Fruit fly (Drosophila melanogaster) whole organism, embryonic: ENCODE measurements around the gene Cul2.
A peak's percentile ranks its signal among the peaks of the same experiment; 100 is the strongest.

Source experiments
- Awh ChIP-seq: fragments of 200-800 bp; sonication (Bioruptor generic); IDR thresholded peaks from 2 replicates; pipeline ENCODE4, ENCODE4 v1.3.6; 2022; ENCODE audit warnings: missing biosample characterization, missing genetic modification characterization
- BEAF-32 ChIP-seq: fragments of 200-800 bp; sonication (Bioruptor generic); optimal IDR thresholded peaks from 3 replicates; lab custom pipeline; 2017; ENCODE audit warnings: missing biosample characterization, missing genetic modification characterization, mild to moderate bottlenecking, moderate library complexity, missing genetic modification reagents
- BtbVII ChIP-seq: fragments of 200-800 bp; sonication (Bioruptor generic); optimal IDR thresholded peaks from 3 replicates; lab custom pipeline; 2017; ENCODE audit warnings: missing biosample characterization, mild to moderate bottlenecking, missing genetic modification characterization
- CG11695 ChIP-seq: fragments of 200-800 bp; sonication (Bioruptor generic); IDR thresholded peaks from 3 replicates; pipeline ENCODE4 v1.3.6; 2022; ENCODE audit warnings: missing biosample characterization, missing genetic modification characterization
- CG15073 ChIP-seq: fragments of 200-800 bp; sonication (Bioruptor generic); optimal IDR thresholded peaks from 2 replicates; lab custom pipeline; 2016; ENCODE audit warnings: missing biosample characterization, missing genetic modification characterization
- CG17802 ChIP-seq: fragments of 200-800 bp; sonication (Bioruptor generic); optimal IDR thresholded peaks from 2 replicates; lab custom pipeline; 2018; ENCODE audit warnings: missing biosample characterization, mild to moderate bottlenecking, missing genetic modification characterization, moderate library complexity
- CG3065 ChIP-seq: fragments of 200-800 bp; sonication (Bioruptor generic); optimal IDR thresholded peaks from 2 replicates; lab custom pipeline; 2016; ENCODE audit warnings: missing biosample characterization, missing genetic modification characterization
- CG3163 ChIP-seq: fragments of 200-800 bp; sonication (Bioruptor generic); optimal IDR thresholded peaks from 3 replicates; lab custom pipeline; 2016; ENCODE audit warnings: missing biosample characterization, missing genetic modification characterization
- CG3838 ChIP-seq: fragments of 200-800 bp; sonication (Bioruptor generic); optimal IDR thresholded peaks from 3 replicates; lab custom pipeline; 2016; ENCODE audit warnings: missing biosample characterization, missing genetic modification characterization
- CG4328 ChIP-seq: fragments of 200-800 bp; sonication (Bioruptor generic); optimal IDR thresholded peaks from 3 replicates; lab custom pipeline; 2017; ENCODE audit warnings: missing biosample characterization, missing genetic modification reagents, missing genetic modification characterization
- CG4820 ChIP-seq: fragments of 200-800 bp; sonication (Bioruptor generic); optimal IDR thresholded peaks from 3 replicates; lab custom pipeline; 2016; ENCODE audit warnings: missing biosample characterization, missing genetic modification characterization
- CG4854 ChIP-seq: fragments of 200-800 bp; sonication (Bioruptor generic); optimal IDR thresholded peaks from 2 replicates; lab custom pipeline; 2016; ENCODE audit warnings: missing biosample characterization, missing genetic modification characterization, inconsistent platforms
- CG7839 ChIP-seq: fragments of 200-800 bp; sonication (Bioruptor generic); optimal IDR thresholded peaks from 3 replicates; lab custom pipeline; 2018; ENCODE audit warnings: missing biosample characterization, mild to moderate bottlenecking, missing genetic modification characterization, moderate library complexity
- CG7928 ChIP-seq: fragments of 200-800 bp; sonication (Bioruptor generic); optimal IDR thresholded peaks from 2 replicates; lab custom pipeline; 2017; ENCODE audit warnings: missing biosample characterization, mild to moderate bottlenecking, missing genetic modification characterization
- CG8281 ChIP-seq: fragments of 200-800 bp; sonication (Bioruptor generic); optimal IDR thresholded peaks from 2 replicates; lab custom pipeline; 2018; ENCODE audit warnings: missing biosample characterization, mild to moderate bottlenecking, missing genetic modification characterization, moderate library complexity
- CG9437 ChIP-seq: fragments of 200-800 bp; sonication (Bioruptor generic); optimal IDR thresholded peaks from 2 replicates; lab custom pipeline; 2018; ENCODE audit warnings: missing biosample characterization, mild to moderate bottlenecking, missing genetic modification characterization
- CkIIα-i1 ChIP-seq: fragments of 200-800 bp; sonication (Bioruptor generic); IDR thresholded peaks from 2 replicates; pipeline ENCODE4 v1.3.6; 2022; ENCODE audit warnings: missing biosample characterization, missing genetic modification characterization
- D19A ChIP-seq: fragments of 200-800 bp; optimal IDR thresholded peaks from 3 replicates; lab custom pipeline; 2019; ENCODE audit warnings: missing biosample characterization, mild to moderate bottlenecking, missing genetic modification characterization, moderate library complexity
- Dref ChIP-seq: fragments of 200-800 bp; sonication (Bioruptor generic); IDR thresholded peaks from 2 replicates; pipeline ENCODE4 v1.3.6; 2022; ENCODE audit warnings: missing biosample characterization, missing genetic modification characterization
- E2f2 ChIP-seq: fragments of 200-800 bp; sonication (Bioruptor generic); IDR thresholded peaks from 2 replicates; pipeline ENCODE4 v1.3.6; 2022; ENCODE audit warnings: missing biosample characterization, missing genetic modification characterization
- Ets97D ChIP-seq: fragments of 200-800 bp; sonication (Bioruptor generic); optimal IDR thresholded peaks from 3 replicates; lab custom pipeline; 2016; ENCODE audit warnings: missing biosample characterization, missing genetic modification characterization
- HLH3B ChIP-seq: fragments of 200-800 bp; sonication (Bioruptor generic); IDR thresholded peaks from 2 replicates; pipeline ENCODE4 v1.3.6; 2022; ENCODE audit warnings: missing biosample characterization, missing genetic modification characterization
- Lpt ChIP-seq: fragments of >200 bp; optimal IDR thresholded peaks from 2 replicates; lab custom pipeline; 2018; ENCODE audit warnings: missing biosample characterization, missing genetic modification characterization
- Max ChIP-seq: fragments of 200-800 bp; sonication (Bioruptor generic); optimal IDR thresholded peaks from 2 replicates; lab custom pipeline; 2016; ENCODE audit warnings: missing biosample characterization, mild to moderate bottlenecking, missing genetic modification characterization
- Meics ChIP-seq: fragments of 200-800 bp; sonication (Bioruptor generic); optimal IDR thresholded peaks from 2 replicates; lab custom pipeline; 2017; ENCODE audit warnings: missing biosample characterization, mild to moderate bottlenecking, missing genetic modification characterization
- Ravus ChIP-seq: fragments of 200-800 bp; sonication (Bioruptor generic); IDR thresholded peaks from 2 replicates; pipeline ENCODE4 v1.3.6; 2022; ENCODE audit warnings: missing biosample characterization, missing genetic modification characterization
- Vsx1 ChIP-seq: fragments of 200-800 bp; sonication (Bioruptor generic); optimal IDR thresholded peaks from 2 replicates; lab custom pipeline; 2017; ENCODE audit warnings: missing biosample characterization, mild to moderate bottlenecking, missing genetic modification characterization, missing genetic modification reagents
- Xbp1 ChIP-seq: fragments of 200-800 bp; sonication (Bioruptor generic); optimal IDR thresholded peaks from 3 replicates; lab custom pipeline; 2016; ENCODE audit warnings: missing biosample characterization, mild to moderate bottlenecking, missing genetic modification characterization
- cato ChIP-seq: fragments of 200-800 bp; sonication (Bioruptor generic); optimal IDR thresholded peaks from 2 replicates; lab custom pipeline; 2016; ENCODE audit warnings: missing biosample characterization, missing genetic modification characterization, borderline replicate concordance
- emc ChIP-seq: fragments of 200-800 bp; sonication (Bioruptor generic); optimal IDR thresholded peaks from 2 replicates; lab custom pipeline; 2016; ENCODE audit warnings: missing biosample characterization, missing genetic modification characterization
- en ChIP-seq: fragments of 200-800 bp; sonication (Bioruptor generic); optimal IDR thresholded peaks from 2 replicates; lab custom pipeline; 2016; ENCODE audit warnings: missing biosample characterization, missing genetic modification characterization
- ftz-f1 ChIP-seq: fragments of 200-800 bp; sonication (Bioruptor generic); optimal IDR thresholded peaks from 2 replicates; lab custom pipeline; 2016; ENCODE audit warnings: missing biosample characterization, missing genetic modification characterization
- gce ChIP-seq: fragments of 200-800 bp; sonication (Bioruptor generic); IDR thresholded peaks from 3 replicates; pipeline ENCODE4 v1.3.6; 2022; ENCODE audit warnings: missing biosample characterization, missing genetic modification characterization
- gcm2 ChIP-seq: fragments of 200-800 bp; sonication (Bioruptor generic); optimal IDR thresholded peaks from 2 replicates; lab custom pipeline; 2016; ENCODE audit warnings: missing biosample characterization, missing genetic modification characterization
- hbn ChIP-seq: fragments of 200-800 bp; sonication (Bioruptor generic); IDR thresholded peaks from 2 replicates; pipeline ENCODE4 v1.3.6; 2022; ENCODE audit warnings: missing biosample characterization, missing genetic modification characterization; ENCODE audit not compliant: partially characterized antibody
- her ChIP-seq: fragments of 200-800 bp; sonication (Bioruptor generic); optimal IDR thresholded peaks from 2 replicates; lab custom pipeline; 2016; ENCODE audit warnings: missing biosample characterization, missing genetic modification characterization
- insv ChIP-seq, 2 experiments: fragments of 200-800 bp; sonication (Bioruptor generic); optimal IDR thresholded peaks; 3 replicates each; lab custom pipeline; 2016 to 2018; ENCODE audit warnings: missing biosample characterization in 2 of 2, missing genetic modification characterization in 2 of 2
- jigr1 ChIP-seq: fragments of 200-800 bp; sonication (Bioruptor generic); IDR thresholded peaks from 3 replicates; pipeline ENCODE4 v1.3.6; 2022; ENCODE audit warnings: missing biosample characterization, missing genetic modification characterization
- jumu ChIP-seq: fragments of 200-800 bp; sonication (Bioruptor generic); optimal IDR thresholded peaks from 3 replicates; lab custom pipeline; 2016; ENCODE audit warnings: missing biosample characterization, missing genetic modification characterization
- nerfin-2 ChIP-seq: fragments of 200-800 bp; sonication (Bioruptor generic); IDR thresholded peaks from 2 replicates; pipeline ENCODE4 v1.3.6; 2022; ENCODE audit warnings: missing biosample characterization, missing genetic modification characterization; ENCODE audit not compliant: partially characterized antibody
- odd ChIP-seq: fragments of 200-800 bp; sonication (Bioruptor generic); optimal IDR thresholded peaks from 2 replicates; lab custom pipeline; 2017; ENCODE audit warnings: missing biosample characterization, mild to moderate bottlenecking, missing genetic modification characterization
- phol ChIP-seq: fragments of 200-800 bp; sonication (Bioruptor generic); optimal IDR thresholded peaks from 3 replicates; lab custom pipeline; 2018; ENCODE audit warnings: missing biosample characterization, mild to moderate bottlenecking, missing genetic modification characterization, moderate library complexity
- sob ChIP-seq: fragments of 200-800 bp; sonication (Bioruptor generic); IDR thresholded peaks from 2 replicates; pipeline ENCODE4 v1.3.6; 2022; ENCODE audit warnings: missing biosample characterization, missing genetic modification characterization
- ssp ChIP-seq: fragments of 200-800 bp; sonication (Bioruptor generic); IDR thresholded peaks from 2 replicates; pipeline ENCODE4 v1.3.6; 2022; ENCODE audit warnings: missing biosample characterization, missing genetic modification characterization
- tgo ChIP-seq: fragments of 200-800 bp; sonication (Bioruptor generic); IDR thresholded peaks from 3 replicates; pipeline ENCODE4 v1.3.6; 2022; ENCODE audit warnings: missing biosample characterization, missing genetic modification characterization
- twi ChIP-seq: fragments of 200-800 bp; optimal IDR thresholded peaks from 2 replicates; lab custom pipeline; 2019; ENCODE audit warnings: missing biosample characterization, mild to moderate bottlenecking, missing genetic modification characterization, moderate library complexity
- unpg ChIP-seq: fragments of 200-800 bp; sonication (Bioruptor generic); optimal IDR thresholded peaks from 3 replicates; lab custom pipeline; 2018; ENCODE audit warnings: missing biosample characterization, mild to moderate bottlenecking, missing genetic modification characterization, moderate library complexity
- wek ChIP-seq: fragments of 200-800 bp; sonication (Bioruptor generic); optimal IDR thresholded peaks from 3 replicates; lab custom pipeline; 2018; ENCODE audit warnings: missing biosample characterization, mild to moderate bottlenecking, missing genetic modification characterization, moderate library complexity
- zen ChIP-seq: fragments of 200-800 bp; sonication (Bioruptor generic); optimal IDR thresholded peaks from 3 replicates; lab custom pipeline; 2018; ENCODE audit warnings: missing biosample characterization, mild to moderate bottlenecking, missing genetic modification characterization, moderate library complexity
- zen2 ChIP-seq: fragments of 200-800 bp; sonication (Bioruptor generic); IDR thresholded peaks from 3 replicates; pipeline ENCODE4 v1.3.6; 2022; ENCODE audit warnings: missing biosample characterization, missing genetic modification characterization; ENCODE audit not compliant: partially characterized antibody

Cul2 gene

DNA sequence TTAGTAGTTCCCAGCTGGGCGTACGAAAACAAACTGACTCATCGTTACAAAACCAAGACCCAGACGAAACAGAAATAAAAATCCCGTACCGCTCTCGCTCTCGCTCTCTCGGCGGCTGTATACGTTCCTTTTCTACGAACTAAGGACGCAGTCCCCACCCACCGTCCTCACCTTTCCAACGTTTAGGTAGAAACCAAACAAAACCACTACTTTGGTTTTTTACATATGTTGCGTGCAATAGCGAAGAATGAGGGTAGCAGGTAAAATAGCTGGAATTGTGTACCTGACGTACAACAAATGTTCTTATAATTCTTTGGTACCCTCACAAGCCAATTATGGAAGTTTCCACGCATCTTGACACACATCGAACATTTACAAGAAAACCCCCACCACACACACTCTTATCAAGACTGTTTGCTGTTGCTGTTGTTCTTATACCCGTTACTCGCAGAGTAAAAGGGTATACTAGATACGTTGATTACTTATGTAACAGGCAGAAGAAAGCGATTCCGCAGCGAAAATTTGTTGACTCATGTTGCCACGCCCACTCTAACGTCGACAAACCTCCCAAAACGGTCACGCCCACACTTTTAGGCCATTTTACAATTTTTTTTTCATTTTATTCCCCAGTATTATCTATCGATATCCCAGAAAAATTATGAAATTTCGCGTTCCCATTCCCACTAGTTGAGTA is 39.6 kb upstream of the Cul2 start (continued):
- TF ChIP-seq ssp (GFP tag; lab: Robert Waterston, UW) (no peak), CkIIα-i1 (no peak), CG7839 (tag; lab: Kevin White, UChicago) (peak; percentile 48), jumu (GFP tag; lab: Kevin White, UChicago) (peak; percentile 47), CG4820 (GFP tag; lab: Kevin White, UChicago) (peak; percentile 12), Max (GFP tag; lab: Kevin White, UChicago) (peak; percentile 35), wek (GFP tag; lab: Kevin White, UChicago) (peak; percentile 21), zen (peak; percentile 30), Awh (0 out of 2 replicates have a peak, but pooled peaks have one; percentile 19), Dref (GFP tag; lab: Robert Waterston, UW) (no peak), Xbp1 (GFP tag; lab: Kevin White, UChicago) (peak; percentile 45), insv (GFP tag; optimal IDR thresholded peaks at IDR 0.05; lab: Kevin White, UChicago) (no peak), D19A (tag; lab: Kevin White, UChicago) (peak; percentile 53), gcm2 (GFP tag; lab: Kevin White, UChicago) (no peak), gce (GFP tag; lab: Robert Waterston, UW) (no peak), CG3065 (GFP tag; lab: Kevin White, UChicago) (peak; percentile 74), CG7928 (no peak), CG15073 (GFP tag; lab: Kevin White, UChicago) (no peak), BEAF-32 (no peak), cato (GFP tag; lab: Kevin White, UChicago) (no peak), HLH3B (GFP tag; lab: Robert Waterston, UW) (no peak), phol (tag; lab: Kevin White, UChicago) (peak; percentile 53), CG3838 (GFP tag; lab: Kevin White, UChicago) (no peak), Ravus (GFP tag; lab: Robert Waterston, UW) (no peak), CG3163 (GFP tag; lab: Kevin White, UChicago) (peak; percentile 18), odd (GFP tag; lab: Kevin White, UChicago) (peak; percentile 1), CG4328 (GFP tag; lab: Kevin White, UChicago) (no peak), BtbVII (no peak), Vsx1 (GFP tag; lab: Kevin White, UChicago) (peak; percentile 72), emc (GFP tag; lab: Kevin White, UChicago) (no peak), jigr1 (GFP tag; lab: Robert Waterston, UW) (no peak), sob (GFP tag; lab: Robert Waterston, UW) (0 out of 2 replicates have a peak, but pooled peaks have one; percentile 11), hbn (GFP tag; lab: Robert Waterston, UW) (no peak), E2f2 (no peak; the same call in 1 of the 2 replicates), CG4854 (GFP tag; lab: Kevin White, UChicago) (no peak), Ets97D (GFP tag; lab: Kevin White, UChicago) (no peak), twi (tag; lab: Kevin White, UChicago) (peak; percentile 87), en (GFP tag; lab: Kevin White, UChicago) (no peak), CG9437 (GFP tag; lab: Kevin White, UChicago) (peak; percentile 36), zen2 (no peak), Lpt (GFP tag; lab: Kevin White, UChicago) (no peak), tgo (no peak), CG8281 (tag; lab: Kevin White, UChicago) (no peak), nerfin-2 (GFP tag; lab: Robert Waterston, UW) (no peak), unpg (GFP tag; lab: Kevin White, UChicago) (peak; percentile 27), her (GFP tag; lab: Kevin White, UChicago) (no peak), CG11695 (GFP tag; lab: Robert Waterston, UW) (peak; percentile 50; the same call in 2 of the 3 replicates), ftz-f1 (no peak), CG17802 (tag; lab: Kevin White, UChicago) (no peak), Meics (GFP tag; lab: Kevin White, UChicago) (peak; percentile 1)
